Fruit fly (Drosophila melanogaster): ENCODE data around the gene spen.

DNA sequence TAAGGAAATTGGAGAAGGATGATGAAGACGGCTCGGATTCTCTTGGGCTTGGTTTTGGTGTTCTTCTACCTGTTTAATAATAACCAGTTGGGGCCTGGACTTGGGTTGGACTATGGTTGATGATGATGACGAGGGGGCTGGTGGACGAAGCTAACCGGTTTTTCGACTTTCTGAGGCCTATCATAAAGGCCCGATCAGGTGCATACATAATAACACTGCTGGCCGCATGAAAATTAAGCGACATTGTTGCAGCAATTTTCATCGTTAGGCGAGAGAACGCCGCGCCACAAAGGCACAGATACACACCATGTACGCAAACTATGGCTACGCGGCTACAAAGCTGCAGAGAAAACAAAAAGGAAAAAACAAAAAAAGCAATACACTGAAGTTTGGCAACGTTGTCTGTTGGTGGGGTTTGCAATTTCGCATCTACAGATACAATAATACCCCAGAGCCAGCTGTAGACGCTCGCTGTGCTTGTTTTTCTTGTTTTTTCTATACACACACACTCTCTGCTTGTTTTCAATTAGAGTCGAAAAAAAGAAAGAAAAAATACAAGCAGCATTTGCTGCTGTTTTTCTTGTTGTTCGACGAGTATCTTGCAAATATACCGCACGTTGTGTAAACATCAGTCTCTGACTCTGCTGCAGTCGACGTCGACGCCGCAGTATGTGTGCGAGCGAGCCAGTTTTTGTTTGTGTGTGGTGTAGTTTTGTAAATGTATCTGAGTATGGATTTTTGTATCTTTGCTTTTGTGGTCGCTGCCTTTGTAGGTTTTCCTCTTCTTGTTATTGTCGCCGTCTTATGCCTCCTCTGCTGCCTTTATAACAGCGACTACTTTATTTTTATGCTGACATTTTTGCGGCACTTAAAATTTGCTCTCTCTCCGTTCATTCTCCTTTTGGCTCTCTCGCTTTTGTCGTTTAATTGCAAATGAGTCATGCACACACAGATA, 7.6 kb downstream of the spen start:
- TF ChIP-seq CG14655 (GFP tag; optimal IDR thresholded peaks at IDR 0.05) (peak; percentile 98), CG8301 (tag; optimal IDR thresholded peaks at IDR 0.05) (peak; percentile 97), CG15710 (tag; optimal IDR thresholded peaks at IDR 0.05) (peak; percentile 92), CG8159 (tag; optimal IDR thresholded peaks at IDR 0.05) (peak; percentile 88), Ets98B (GFP tag; IDR thresholded peaks at IDR 0.05) (no peak), CG10348 (GFP tag; IDR thresholded peaks at IDR 0.05) (no peak), CG17806 (tag; optimal IDR thresholded peaks at IDR 0.05) (peak; percentile 90), Pif1A (GFP tag; optimal IDR thresholded peaks at IDR 0.05) (peak; percentile 97), Pif1B (GFP tag; optimal IDR thresholded peaks at IDR 0.05) (peak; percentile 97), EcR (GFP tag; optimal IDR thresholded peaks at IDR 0.05) (peak; percentile 82)
